Fruit fly (Drosophila melanogaster): ENCODE measurements around the gene Task7.

Gene Task7

DNA sequence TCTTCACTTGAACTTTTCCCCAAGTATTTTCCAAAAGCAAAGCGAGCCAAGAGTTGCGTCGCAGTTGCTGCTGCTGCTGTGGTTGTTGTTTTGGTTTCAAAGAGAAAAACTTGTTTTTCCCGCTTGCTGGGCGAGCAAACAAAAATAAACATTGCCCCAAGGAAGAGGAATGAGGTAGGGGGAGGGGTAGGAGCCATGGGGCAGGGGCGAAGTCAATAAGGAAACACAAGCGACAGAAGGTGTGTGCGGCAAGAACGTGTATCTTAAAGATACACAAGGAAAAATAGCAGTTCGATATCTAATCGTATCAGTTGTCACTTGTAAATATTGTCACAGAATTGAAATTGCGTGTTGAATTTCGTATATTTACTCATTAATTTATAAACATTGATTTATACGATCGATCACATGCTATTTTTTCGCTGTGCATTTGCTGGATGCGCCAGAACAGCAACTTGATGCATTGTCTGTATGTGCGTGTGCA is 18.5 kb downstream of the Task7 start (continued):
- TF ChIP-seq CG3726 (GFP tag; IDR thresholded peaks at IDR 0.05) (peak; percentile 77; the same call in 2 of the 3 replicates), Jarid2 (GFP tag; optimal IDR thresholded peaks at IDR 0.05) (no peak), CG32532 (GFP tag; IDR thresholded peaks at IDR 0.05) (peak; percentile 56; the same call in 1 of the 2 replicates), cad (GFP tag; optimal IDR thresholded peaks at IDR 0.05) (no peak), CG12659 (GFP tag; optimal IDR thresholded peaks at IDR 0.05) (peak; percentile 47), CG7357 (GFP tag; IDR thresholded peaks at IDR 0.05) (no peak), CG8290 (GFP tag; optimal IDR thresholded peaks at IDR 0.05) (peak; percentile 39), CG8290 (tag; optimal IDR thresholded peaks at IDR 0.05) (peak; percentile 81 to 84), Ets65A (GFP tag) (no peak), Chrac-16 (GFP tag; optimal IDR thresholded peaks at IDR 0.05) (peak; percentile 46), nmo (GFP tag; optimal IDR thresholded peaks at IDR 0.05) (peak; percentile 78), CG9932 (GFP tag; IDR thresholded peaks at IDR 0.05) (peak; percentile 15; the same call in 1 of the 2 replicates), slbo (GFP tag; IDR thresholded peaks at IDR 0.05) (no peak), nau (GFP tag; optimal IDR thresholded peaks at IDR 0.05) (peak; percentile 65), CG17328 (GFP tag; IDR thresholded peaks at IDR 0.05) (peak; percentile 76), unpg (GFP tag; optimal IDR thresholded peaks at IDR 0.05) (peak; percentile 79), Opbp (GFP tag; IDR thresholded peaks at IDR 0.05; ENCODE audit: partially characterized antibody) (no peak), salm (tag; optimal IDR thresholded peaks at IDR 0.05) (peak; percentile 58), sob (GFP tag; IDR thresholded peaks at IDR 0.05) (peak; percentile 72), gro (GFP tag; optimal IDR thresholded peaks at IDR 0.05) (no peak)

DNA sequence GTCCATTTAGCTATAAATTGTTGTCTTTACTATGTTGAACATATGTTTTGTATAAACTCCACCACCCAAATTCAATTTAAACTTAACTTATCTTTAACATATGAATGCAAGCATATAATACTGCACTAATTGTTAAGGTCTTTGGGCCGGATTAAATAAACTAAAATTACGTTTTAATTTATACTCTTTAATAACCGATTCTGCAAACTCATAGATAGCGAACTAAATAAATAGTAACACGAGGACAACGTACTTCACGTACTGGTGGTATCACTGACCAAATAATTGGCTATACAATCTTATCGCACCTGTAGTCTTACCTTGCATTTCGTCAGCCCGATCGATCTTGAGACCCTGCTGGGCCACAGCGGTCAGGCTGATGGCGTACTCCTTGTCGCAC is 19.7 kb downstream of the Task7 start:
- TF ChIP-seq sens (GFP tag): peak; percentile 53
- TF ChIP-seq Vsx1 (GFP tag; optimal IDR thresholded peaks at IDR 0.05): peak; percentile 3
- no peak for TF ChIP-seq ara (GFP tag; IDR thresholded peaks at IDR 0.05)
- TF ChIP-seq luna (GFP tag; optimal IDR thresholded peaks at IDR 0.05): no peak
- peak; percentile 53 for TF ChIP-seq exex (tag; optimal IDR thresholded peaks at IDR 0.05)
- peak; percentile 20 for TF ChIP-seq grn (GFP tag; optimal IDR thresholded peaks at IDR 0.05)
- TF ChIP-seq Deaf1 (tag; optimal IDR thresholded peaks at IDR 0.05): no peak
- no peak for TF ChIP-seq Fer3 (tag; optimal IDR thresholded peaks at IDR 0.05)

DNA sequence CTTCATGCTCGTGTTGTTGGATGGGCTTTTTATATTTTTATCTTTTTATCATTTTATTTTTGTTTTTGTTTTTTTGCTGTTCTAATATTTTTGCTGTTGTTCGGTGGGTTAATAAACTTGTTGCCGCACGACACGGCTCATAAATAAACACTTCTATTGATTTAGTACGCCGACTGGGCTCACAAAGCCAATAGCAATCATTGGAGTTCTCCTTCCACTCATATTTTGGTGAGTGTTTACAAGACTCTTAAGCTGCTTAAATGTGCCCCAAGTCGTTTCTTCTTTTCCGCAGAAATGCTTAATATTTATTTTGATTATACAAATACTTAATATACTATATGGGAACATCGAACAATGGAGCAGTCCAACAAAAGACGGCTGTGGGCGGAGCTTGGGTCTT is 21.9 kb downstream of the Task7 start:
- TF ChIP-seq ro (GFP tag; IDR thresholded peaks at IDR 0.05) (no peak), Blimp-1 (GFP tag; optimal IDR thresholded peaks at IDR 0.05) (peak; percentile 18), CG17568 (GFP tag; optimal IDR thresholded peaks at IDR 0.05) (peak; percentile 46), CG7556 (GFP tag; optimal IDR thresholded peaks at IDR 0.05) (no peak), nerfin-2 (GFP tag; IDR thresholded peaks at IDR 0.05; ENCODE audit: partially characterized antibody) (no peak), sna (GFP tag; IDR thresholded peaks at IDR 0.05; ENCODE audit: partially characterized antibody) (no peak), repo (GFP tag; optimal IDR thresholded peaks at IDR 0.05) (no peak), CG7357 (GFP tag; IDR thresholded peaks at IDR 0.05) (no peak), CG13894 (tag; optimal IDR thresholded peaks at IDR 0.05) (peak; percentile 34), Atf3 (GFP tag; optimal IDR thresholded peaks at IDR 0.05) (no peak), crp (GFP tag; optimal IDR thresholded peaks at IDR 0.05) (no peak), Meics (GFP tag; optimal IDR thresholded peaks at IDR 0.05) (peak; percentile 26), CG6765 (GFP tag; optimal IDR thresholded peaks at IDR 0.05) (no peak), CG7963 (GFP tag; IDR thresholded peaks at IDR 0.05; ENCODE audit: partially characterized antibody) (no peak), bcd (GFP tag; optimal IDR thresholded peaks at IDR 0.05) (no peak), chinmo (GFP tag; IDR thresholded peaks at IDR 0.05; ENCODE audit: partially characterized antibody) (0 out of 4 replicates have a peak, but pooled peaks have one; percentile 15), CG31365 (tag; optimal IDR thresholded peaks at IDR 0.05) (no peak), Vsx1 (GFP tag; optimal IDR thresholded peaks at IDR 0.05) (peak; percentile 63), gcm2 (GFP tag; optimal IDR thresholded peaks at IDR 0.05) (no peak), BtbVII (GFP tag; optimal IDR thresholded peaks at IDR 0.05) (peak; percentile 59), prd (optimal IDR thresholded peaks at IDR 0.05) (no peak), prd (GFP tag; IDR thresholded peaks at IDR 0.05) (no peak), sr (GFP tag; IDR thresholded peaks at IDR 0.05) (no peak), CG18476 (GFP tag; optimal IDR thresholded peaks at IDR 0.05) (no peak)

All from whole organism, embryonic.